Worm (Caenorhabditis elegans) whole organism, late embryonic: ENCODE data around the gene kin-15.

Experiments
- C08G9.2 ChIP-seq: sonication (generic microtip); optimal IDR thresholded peaks from 2 replicates; lab custom pipeline; 2016; ENCODE audit warnings: mild to moderate bottlenecking, missing genetic modification characterization, moderate library complexity, missing compliant biosample characterization
- C38D4.7 ChIP-seq: fragments of 200-800 bp; sonication (Bioruptor generic); optimal IDR thresholded peaks from 2 replicates; lab custom pipeline; 2018; ENCODE audit warnings: mild to moderate bottlenecking, missing genetic modification characterization, moderate library complexity, missing compliant biosample characterization
- F13H6.1 ChIP-seq: sonication (generic microtip); optimal IDR thresholded peaks from 2 replicates; lab custom pipeline; 2016; ENCODE audit warnings: missing genetic modification characterization, missing compliant biosample characterization
- K09A11.1 ChIP-seq: sonication (generic microtip); optimal IDR thresholded peaks from 2 replicates; lab custom pipeline; 2017; ENCODE audit warnings: antibody characterized with exemption, mild to moderate bottlenecking, missing genetic modification characterization, missing compliant biosample characterization; ENCODE audit not compliant: insufficient read depth
- T23F11.4 ChIP-seq: fragments of 200-800 bp; sonication (Bioruptor generic); optimal IDR thresholded peaks from 2 replicates; lab custom pipeline; 2018; ENCODE audit warnings: mild to moderate bottlenecking, missing genetic modification characterization, missing compliant biosample characterization
- ahr-1 ChIP-seq: sonication (generic microtip); optimal IDR thresholded peaks from 2 replicates; lab custom pipeline; 2016; ENCODE audit warnings: missing genetic modification characterization, missing compliant biosample characterization
- ceh-14 ChIP-seq: sonication (generic microtip); optimal IDR thresholded peaks from 2 replicates; lab custom pipeline; 2016; ENCODE audit warnings: missing genotype, missing genetic modification characterization, missing compliant biosample characterization
- ceh-2 ChIP-seq: sonication (generic microtip); optimal IDR thresholded peaks from 2 replicates; lab custom pipeline; 2016; ENCODE audit warnings: missing genotype, missing genetic modification characterization, missing compliant biosample characterization
- ceh-22 ChIP-seq: sonication (generic microtip); optimal IDR thresholded peaks from 2 replicates; lab custom pipeline; 2017; ENCODE audit warnings: missing biosample characterization, missing genetic modification characterization
- ceh-30 ChIP-seq: fragments of 150-350 bp; optimal IDR thresholded peaks from 2 replicates; lab custom pipeline; 2014; ENCODE audit warnings: missing biosample characterization, missing genetic modification characterization
- ceh-34 ChIP-seq: sonication (generic microtip); optimal IDR thresholded peaks from 2 replicates; lab custom pipeline; 2016; ENCODE audit warnings: mild to moderate bottlenecking, missing genetic modification characterization, missing compliant biosample characterization
- ceh-48 ChIP-seq: sonication (generic microtip); optimal IDR thresholded peaks from 2 replicates; lab custom pipeline; 2016; ENCODE audit warnings: missing genetic modification characterization, inconsistent platforms, missing compliant biosample characterization
- ceh-9 ChIP-seq: sonication (generic microtip); optimal IDR thresholded peaks from 2 replicates; lab custom pipeline; 2016; ENCODE audit warnings: mild to moderate bottlenecking, missing genetic modification characterization, inconsistent platforms, missing compliant biosample characterization
- che-1 ChIP-seq: sonication (generic microtip); optimal IDR thresholded peaks from 2 replicates; lab custom pipeline; 2016; ENCODE audit warnings: mild to moderate bottlenecking, missing genetic modification characterization, missing compliant biosample characterization
- dmd-4 ChIP-seq: sonication (generic microtip); optimal IDR thresholded peaks from 2 replicates; lab custom pipeline; 2016; ENCODE audit warnings: borderline replicate concordance, missing genetic modification characterization, missing compliant biosample characterization
- dve-1 ChIP-seq: sonication (generic microtip); optimal IDR thresholded peaks from 2 replicates; lab custom pipeline; 2017; ENCODE audit warnings: antibody characterized with exemption, mild to moderate bottlenecking, missing genetic modification characterization, missing compliant biosample characterization
- elt-2 ChIP-seq: sonication (generic microtip); optimal IDR thresholded peaks from 2 replicates; lab custom pipeline; 2016; ENCODE audit warnings: missing genetic modification reagents, missing genetic modification characterization, missing compliant biosample characterization
- elt-4 ChIP-seq: sonication (generic microtip); optimal IDR thresholded peaks from 2 replicates; lab custom pipeline; 2016; ENCODE audit warnings: missing genetic modification characterization, missing compliant biosample characterization
- eyg-1 ChIP-seq: sonication (generic microtip); optimal IDR thresholded peaks from 2 replicates; lab custom pipeline; 2016; ENCODE audit warnings: missing genotype, missing genetic modification characterization, missing compliant biosample characterization
- fax-1 ChIP-seq: sonication (generic microtip); optimal IDR thresholded peaks from 2 replicates; lab custom pipeline; 2016; ENCODE audit warnings: missing genotype, missing genetic modification characterization, missing compliant biosample characterization
- gmeb-2 ChIP-seq: sonication (generic microtip); optimal IDR thresholded peaks from 2 replicates; lab custom pipeline; 2016; ENCODE audit warnings: missing genetic modification characterization, inconsistent platforms, missing compliant biosample characterization
- hlh-6 ChIP-seq: sonication (generic microtip); optimal IDR thresholded peaks from 2 replicates; lab custom pipeline; 2016; ENCODE audit warnings: missing genotype, missing genetic modification characterization, missing compliant biosample characterization
- lim-6 ChIP-seq: sonication (generic microtip); optimal IDR thresholded peaks from 2 replicates; lab custom pipeline; 2016; ENCODE audit warnings: missing genetic modification characterization, missing compliant biosample characterization
- madf-2 ChIP-seq: sonication (generic microtip); optimal IDR thresholded peaks from 2 replicates; lab custom pipeline; 2017; ENCODE audit warnings: missing genetic modification characterization, missing compliant biosample characterization
- nfya-1 ChIP-seq: sonication (generic microtip); optimal IDR thresholded peaks from 2 replicates; lab custom pipeline; 2017; ENCODE audit warnings: missing genetic modification characterization, mild to moderate bottlenecking, missing compliant biosample characterization, antibody characterized with exemption, moderate library complexity
- npax-4 ChIP-seq: sonication (generic microtip); optimal IDR thresholded peaks from 2 replicates; lab custom pipeline; 2016; ENCODE audit warnings: missing genetic modification characterization, missing compliant biosample characterization
- pag-3 ChIP-seq: sonication (generic microtip); optimal IDR thresholded peaks from 2 replicates; lab custom pipeline; 2016; ENCODE audit warnings: missing compliant biosample characterization, missing genetic modification characterization, borderline replicate concordance
- pat-9 ChIP-seq: fragments of 200-800 bp; sonication (Bioruptor generic); optimal IDR thresholded peaks from 2 replicates; lab custom pipeline; 2018; ENCODE audit warnings: mild to moderate bottlenecking, missing genetic modification characterization, moderate library complexity, missing compliant biosample characterization
- pax-1 ChIP-seq: fragments of 150-350 bp; optimal IDR thresholded peaks from 2 replicates; lab custom pipeline; 2014; ENCODE audit warnings: missing biosample characterization, missing genetic modification characterization
- pha-2 ChIP-seq: sonication (generic microtip); optimal IDR thresholded peaks from 2 replicates; lab custom pipeline; 2017; ENCODE audit warnings: mild to moderate bottlenecking, missing genetic modification characterization, missing compliant biosample characterization
- pha-4 ChIP-seq: fragments of 150-350 bp; optimal IDR thresholded peaks from 2 replicates; lab custom pipeline; 2018; ENCODE audit warnings: missing biosample characterization, missing genetic modification reagents, missing genetic modification characterization
- rnt-1 ChIP-seq: sonication (generic microtip); optimal IDR thresholded peaks from 2 replicates; lab custom pipeline; 2016; ENCODE audit warnings: missing genetic modification characterization, missing compliant biosample characterization
- sdc-2 ChIP-seq: sonication (generic microtip); optimal IDR thresholded peaks from 2 replicates; lab custom pipeline; 2016; ENCODE audit warnings: missing genotype, missing genetic modification characterization, missing compliant biosample characterization
- sox-4 ChIP-seq: sonication (generic microtip); optimal IDR thresholded peaks from 2 replicates; lab custom pipeline; 2017; ENCODE audit warnings: mild to moderate bottlenecking, missing genetic modification characterization, inconsistent platforms, missing compliant biosample characterization
- ttx-3 ChIP-seq: sonication (generic microtip); optimal IDR thresholded peaks from 2 replicates; lab custom pipeline; 2016; ENCODE audit warnings: missing genetic modification reagents, missing genetic modification characterization, missing compliant biosample characterization
- unc-3 ChIP-seq, 2 experiments: fragments of 200-800 bp in 1 of 2; sonication (Bioruptor generic) in 1 of 2; sonication (generic microtip) in 1 of 2; conservative IDR thresholded peaks in 1 of 2; optimal IDR thresholded peaks in 1 of 2; 2 replicates each; pipeline versions ENCODE4 v1.3.6 to Lab custom; 2016 to 2022; ENCODE audit warnings: missing compliant biosample characterization in 2 of 2, missing genetic modification characterization in 2 of 2, missing genetic modification reagents in 1 of 2
- unc-55 ChIP-seq: sonication (generic microtip); optimal IDR thresholded peaks from 2 replicates; lab custom pipeline; 2017; ENCODE audit warnings: missing biosample characterization, missing genetic modification reagents, missing genetic modification characterization
- unc-86 ChIP-seq: sonication (generic microtip); optimal IDR thresholded peaks from 2 replicates; lab custom pipeline; 2016; ENCODE audit warnings: missing genetic modification characterization, missing compliant biosample characterization
- zip-5 ChIP-seq: sonication (generic microtip); optimal IDR thresholded peaks from 2 replicates; lab custom pipeline; 2016; ENCODE audit warnings: missing genetic modification characterization, missing compliant biosample characterization
- ztf-16 ChIP-seq: sonication (generic microtip); optimal IDR thresholded peaks from 2 replicates; lab custom pipeline; 2017; ENCODE audit warnings: missing genetic modification characterization, missing compliant biosample characterization

kin-15 gene

DNA sequence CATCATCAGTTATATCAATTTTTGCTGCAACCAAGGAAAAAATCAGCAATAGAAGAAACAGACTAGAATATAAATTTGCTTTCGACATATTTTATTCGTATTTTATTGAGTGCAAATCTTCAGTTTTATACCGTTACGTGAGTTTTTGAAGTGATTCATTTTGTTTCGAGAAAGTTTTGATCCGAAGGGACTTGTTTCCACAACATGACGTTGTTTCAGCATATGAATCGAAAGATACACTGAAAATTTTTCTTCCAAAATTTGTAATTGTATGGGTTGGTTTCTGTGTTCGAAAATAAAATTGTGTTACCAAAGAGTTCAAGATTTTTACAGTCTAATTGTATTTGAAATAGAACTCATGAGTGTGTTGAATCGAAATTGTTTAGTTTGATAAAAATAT is 46.5 kb upstream of the kin-15 start, which contains the start of gene T19H5.7:
TSS of gene T19H5.7 (minus strand) at position 101 of the 400 bp plus-strand sequence.
- no peak for TF ChIP-seq ceh-30 (tag; lab: Kevin White, UChicago)
- no peak for TF ChIP-seq C08G9.2 (tag; lab: Kevin White, UChicago)
- no peak for TF ChIP-seq pag-3 (tag; lab: Kevin White, UChicago)
- TF ChIP-seq pax-1 (tag; lab: Kevin White, UChicago): no peak
- TF ChIP-seq C38D4.7 (GFP tag; lab: Kevin White, UChicago): no peak
- TF ChIP-seq unc-3 (GFP tag; conservative IDR thresholded peaks at IDR 0.05; lab: Robert Waterston, UW): no peak
- no peak for TF ChIP-seq unc-3 (tag; optimal IDR thresholded peaks at IDR 0.05; lab: Kevin White, UChicago)
- TF ChIP-seq lim-6 (tag; lab: Kevin White, UChicago): no peak
- TF ChIP-seq ceh-34 (tag; lab: Kevin White, UChicago): no peak
- no peak for TF ChIP-seq pat-9
- TF ChIP-seq nfya-1 (tag; lab: Kevin White, UChicago): no peak
- no peak for TF ChIP-seq ahr-1 (tag; lab: Kevin White, UChicago)
- TF ChIP-seq sox-4: no peak
- TF ChIP-seq ztf-16: no peak
- no peak for TF ChIP-seq F13H6.1 (tag; lab: Kevin White, UChicago)
- no peak for TF ChIP-seq ceh-48 (tag; lab: Kevin White, UChicago)

DNA sequence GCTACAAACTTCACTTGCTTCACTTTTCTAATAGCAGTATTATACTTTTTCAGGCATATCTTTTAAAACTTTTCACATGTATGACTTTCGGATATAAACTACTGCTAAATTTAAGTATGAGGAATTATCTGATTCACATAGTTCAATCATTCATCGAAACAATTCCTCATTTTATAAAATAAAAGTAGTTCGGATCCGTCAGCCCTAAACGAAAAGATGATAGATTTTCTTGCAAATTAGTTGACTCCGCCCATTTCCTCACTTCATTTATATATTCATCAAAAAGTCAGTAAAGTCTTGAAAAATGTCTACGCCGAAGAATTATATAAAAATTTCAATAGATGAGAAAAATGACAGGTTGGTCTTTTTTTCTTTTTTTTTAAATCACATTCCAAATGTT is 44.1 kb upstream of the kin-15 start, which contains the start of gene chil-27:
TSS of gene chil-27 (plus strand) at position 301 of the 400 bp plus-strand sequence.
- TF ChIP-seq pat-9 (no peak), dve-1 (tag; lab: Kevin White, UChicago) (no peak), K09A11.1 (tag; lab: Kevin White, UChicago) (no peak), hlh-6 (tag; lab: Kevin White, UChicago) (no peak), T23F11.4 (GFP tag; lab: Kevin White, UChicago) (no peak), fax-1 (no peak), gmeb-2 (tag; lab: Kevin White, UChicago) (no peak), elt-2 (no peak), sox-4 (no peak), ceh-9 (no peak), eyg-1 (tag; lab: Kevin White, UChicago) (no peak), ceh-2 (no peak), dmd-4 (tag; lab: Kevin White, UChicago) (no peak), npax-4 (tag; lab: Kevin White, UChicago) (no peak), ceh-22 (tag; lab: Kevin White, UChicago) (no peak), F13H6.1 (tag; lab: Kevin White, UChicago) (no peak)

DNA sequence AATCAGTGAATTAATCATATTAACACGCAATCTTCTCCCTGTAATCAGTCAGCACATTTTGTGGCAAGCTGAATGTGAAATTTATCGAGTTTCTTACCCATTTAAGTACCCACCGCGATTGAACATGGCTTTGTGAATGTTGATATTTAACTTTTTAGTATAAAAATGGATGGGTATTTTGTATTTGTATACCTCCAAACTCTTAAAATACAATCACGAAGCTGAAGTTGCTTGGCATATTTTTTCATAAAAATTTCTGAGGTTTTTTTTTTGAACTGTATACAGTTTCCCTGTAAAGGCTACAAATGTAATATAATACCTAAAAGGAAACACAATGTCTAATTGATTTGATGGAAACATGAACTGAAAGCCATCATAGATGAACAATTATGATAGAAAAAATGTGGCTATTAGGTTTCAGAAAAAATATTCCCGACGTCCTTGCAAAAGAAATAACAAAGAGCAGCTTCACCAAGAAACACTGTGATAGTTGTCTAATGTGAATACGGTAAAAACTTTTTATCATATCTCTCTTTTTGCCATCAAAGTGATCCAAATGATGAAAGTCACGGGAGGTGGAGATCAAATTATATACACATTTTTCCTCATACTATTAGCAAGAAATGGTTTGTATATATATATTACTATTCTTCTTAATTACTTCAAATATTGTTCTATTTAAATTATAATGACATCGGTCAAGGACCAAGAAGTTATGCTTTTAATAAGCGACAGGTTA is 41.0 kb upstream of the kin-15 start, which contains the start of the genes chil-25 and chil-26:
TSS of gene chil-25 (minus strand) at position 101 of the 739 bp plus-strand sequence.
TSS of gene chil-26 (plus strand) at position 689 of the 739 bp plus-strand sequence.
- TF ChIP-seq che-1 (tag; lab: Kevin White, UChicago) (no peak), unc-55 (no peak), C08G9.2 (tag; lab: Kevin White, UChicago) (no peak), C38D4.7 (GFP tag; lab: Kevin White, UChicago) (no peak), ceh-34 (tag; lab: Kevin White, UChicago) (no peak), ceh-14 (tag; lab: Kevin White, UChicago) (no peak), zip-5 (no peak), pax-1 (tag; lab: Kevin White, UChicago) (no peak), pha-2 (tag; lab: Kevin White, UChicago) (no peak), rnt-1 (no peak), pha-4 (no peak), sdc-2 (tag; lab: Kevin White, UChicago) (no peak), ttx-3 (tag; lab: Kevin White, UChicago) (no peak), ceh-9 (no peak), pag-3 (tag; lab: Kevin White, UChicago) (no peak), unc-86 (no peak), elt-4 (no peak), sox-4 (no peak), madf-2 (tag; lab: Kevin White, UChicago) (no peak), F13H6.1 (tag; lab: Kevin White, UChicago) (no peak)
